Worm (Caenorhabditis elegans): ENCODE data around the gene nlp-20.

DNA sequence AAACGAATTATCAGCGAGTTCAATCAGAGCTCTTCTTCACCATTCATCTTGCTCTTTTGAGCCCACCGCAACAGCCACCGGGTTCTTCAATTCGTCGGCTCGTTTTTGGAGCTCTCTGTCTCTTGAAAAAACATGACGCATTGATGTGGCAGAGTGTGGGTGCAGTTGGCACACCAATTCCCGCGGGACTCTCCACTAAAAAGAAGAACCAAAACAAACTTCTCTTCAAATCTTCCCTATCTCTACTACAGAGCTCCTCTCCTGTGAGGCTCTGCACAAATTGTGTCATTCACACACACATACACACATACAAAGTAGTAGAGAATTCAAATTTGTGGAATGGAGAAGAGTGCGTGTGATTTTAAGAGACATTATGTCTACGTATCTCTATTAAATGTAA lies 20.1 kb upstream of the nlp-20 start:
- TF ChIP-seq lin-13 (GFP tag; optimal IDR thresholded peaks at IDR 0.05) (no peak), skn-1 (tag; optimal IDR thresholded peaks at IDR 0.05) (no peak), nhr-77 (tag; optimal IDR thresholded peaks at IDR 0.05) (no peak), lsy-2 (tag; optimal IDR thresholded peaks at IDR 0.05) (no peak)

Measured in whole organism, L2 larva.